Fruit fly (Drosophila melanogaster) whole organism, wandering third instar larva: ENCODE data around the gene CG17660.

Experiments
- Hr83 ChIP-seq: fragments of 200-300 bp; sonication (Bioruptor generic); optimal IDR thresholded peaks from 2 replicates; lab custom pipeline; 2016; ENCODE audit warnings: missing biosample characterization, mild to moderate bottlenecking, missing genetic modification characterization, moderate library complexity; ENCODE audit not compliant: poor library complexity, severe bottlenecking
- Myc ChIP-seq: fragments of >200 bp; optimal IDR thresholded peaks from 2 replicates; lab custom pipeline; 2017
- h ChIP-seq: fragments of 200-800 bp; sonication (Bioruptor generic); optimal IDR thresholded peaks from 3 replicates; lab custom pipeline; 2016; ENCODE audit warnings: missing biosample characterization, mild to moderate bottlenecking, missing genetic modification characterization
- lola ChIP-seq: fragments of >200 bp; optimal IDR thresholded peaks from 2 replicates; lab custom pipeline; 2017; ENCODE audit warnings: missing biosample characterization, missing genetic modification characterization
- psq ChIP-seq: fragments of 200-800 bp; sonication (Bioruptor generic); optimal IDR thresholded peaks from 3 replicates; lab custom pipeline; 2017; ENCODE audit warnings: missing biosample characterization, mild to moderate bottlenecking, missing genetic modification characterization, moderate library complexity
- usp ChIP-seq: fragments of >200 bp; optimal IDR thresholded peaks from 2 replicates; lab custom pipeline; 2017; ENCODE audit warnings: missing biosample characterization, missing genetic modification characterization

DNA sequence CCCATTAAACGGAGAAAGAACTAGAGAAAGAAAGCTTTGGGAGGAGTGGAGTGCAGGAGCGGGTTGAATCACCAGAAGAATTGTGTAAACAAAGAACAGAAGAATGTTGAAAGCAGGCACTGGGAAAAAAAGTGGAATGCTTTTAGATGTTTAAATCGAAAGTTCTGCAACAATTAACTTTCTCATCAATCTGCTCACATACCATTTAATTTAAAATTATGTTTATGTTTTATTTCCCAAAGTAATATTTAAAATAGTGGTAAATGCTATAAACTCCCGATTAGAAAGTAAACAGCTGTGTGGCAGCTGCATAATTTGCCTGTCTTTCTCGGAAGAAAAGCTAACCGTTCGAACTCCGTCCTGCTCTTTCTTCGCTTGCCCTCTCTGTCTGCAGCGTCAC lies 27.8 kb upstream of the CG17660 start:
- TF ChIP-seq psq (GFP tag; lab: Kevin White, UChicago) (no peak), lola (GFP tag; lab: Kevin White, UChicago) (no peak), h (GFP tag; lab: Kevin White, UChicago) (no peak), Myc (lab: Kevin White, UChicago) (no peak), Hr83 (GFP tag; lab: Kevin White, UChicago) (no peak), usp (GFP tag; lab: Kevin White, UChicago) (no peak)
